Worm (Caenorhabditis elegans) whole organism, mixed stage, embryonic: Measurements from ENCODE around the gene C45G9.9.

ENCODE experiments used
- M03D4.4 ChIP-seq: sonication (generic microtip); optimal IDR thresholded peaks from 2 replicates; lab custom pipeline; 2017; ENCODE audit warnings: mild to moderate bottlenecking, missing genetic modification characterization, missing compliant biosample characterization
- bed-3 ChIP-seq: fragments of 200-800 bp; sonication (Bioruptor generic); optimal IDR thresholded peaks from 3 replicates; lab custom pipeline; 2018; ENCODE audit warnings: mild to moderate bottlenecking, missing genetic modification characterization, moderate library complexity, missing compliant biosample characterization
- blmp-1 ChIP-seq: fragments of 150-350 bp; optimal IDR thresholded peaks from 2 replicates; lab custom pipeline; 2014; ENCODE audit warnings: missing biosample characterization, missing genetic modification characterization
- ceh-39 ChIP-seq: fragments of 150-350 bp; optimal IDR thresholded peaks from 2 replicates; lab custom pipeline; 2014; ENCODE audit warnings: missing biosample characterization, missing genetic modification characterization
- ceh-43 ChIP-seq: fragments of 200-800 bp; sonication (Bioruptor generic); optimal IDR thresholded peaks from 2 replicates; lab custom pipeline; 2018; ENCODE audit warnings: mild to moderate bottlenecking, missing genetic modification characterization, moderate library complexity, missing compliant biosample characterization
- ceh-83 ChIP-seq: fragments of 200-800 bp; sonication (Bioruptor generic); optimal IDR thresholded peaks from 2 replicates; lab custom pipeline; 2018; ENCODE audit warnings: mild to moderate bottlenecking, missing genetic modification characterization, missing compliant biosample characterization
- ces-1 ChIP-seq: fragments of 150-350 bp; optimal IDR thresholded peaks from 2 replicates; lab custom pipeline; 2014; ENCODE audit warnings: missing biosample characterization, missing genetic modification reagents, missing genetic modification characterization
- cnd-1 ChIP-seq: fragments of 200-800 bp; sonication (Bioruptor generic); optimal IDR thresholded peaks from 2 replicates; lab custom pipeline; 2018; ENCODE audit warnings: mild to moderate bottlenecking, missing genetic modification characterization, missing compliant biosample characterization
- drap-1 ChIP-seq: fragments of 200-800 bp; sonication (Bioruptor generic); optimal IDR thresholded peaks from 3 replicates; lab custom pipeline; 2018; ENCODE audit warnings: mild to moderate bottlenecking, missing genetic modification characterization, missing compliant biosample characterization
- elt-1 ChIP-seq: sonication (generic microtip); optimal IDR thresholded peaks from 2 replicates; lab custom pipeline; 2017; ENCODE audit warnings: missing genetic modification characterization, mild to moderate bottlenecking, missing compliant biosample characterization, antibody characterized with exemption, moderate library complexity, borderline replicate concordance; ENCODE audit not compliant: insufficient read depth
- elt-3 ChIP-seq: fragments of 150-350 bp; optimal IDR thresholded peaks from 2 replicates; lab custom pipeline; 2014; ENCODE audit warnings: missing biosample characterization, missing genetic modification characterization
- flh-1 ChIP-seq: fragments of 200-800 bp; sonication (Bioruptor generic); optimal IDR thresholded peaks from 2 replicates; lab custom pipeline; 2018; ENCODE audit warnings: mild to moderate bottlenecking, missing genetic modification characterization, moderate library complexity, missing compliant biosample characterization
- ham-2 ChIP-seq: fragments of 200-800 bp; sonication (Bioruptor generic); optimal IDR thresholded peaks from 2 replicates; lab custom pipeline; 2018; ENCODE audit warnings: mild to moderate bottlenecking, missing genetic modification characterization, missing compliant biosample characterization
- hlh-1 ChIP-seq: fragments of 150-350 bp; optimal IDR thresholded peaks from 2 replicates; lab custom pipeline; 2014; ENCODE audit warnings: missing biosample characterization, missing genetic modification reagents, missing genetic modification characterization
- lin-13 ChIP-seq: fragments of 150-350 bp; optimal IDR thresholded peaks from 2 replicates; lab custom pipeline; 2014; ENCODE audit warnings: missing biosample characterization, missing genetic modification characterization
- lin-32 ChIP-seq: fragments of 200-800 bp; sonication (Bioruptor generic); optimal IDR thresholded peaks from 2 replicates; lab custom pipeline; 2018; ENCODE audit warnings: mild to moderate bottlenecking, missing genetic modification characterization, missing compliant biosample characterization
- lsy-2 ChIP-seq: fragments of 150-350 bp; optimal IDR thresholded peaks from 2 replicates; lab custom pipeline; 2014; ENCODE audit warnings: missing biosample characterization, missing genetic modification characterization
- mab-5 ChIP-seq: fragments of 150-350 bp; optimal IDR thresholded peaks from 2 replicates; lab custom pipeline; 2014; ENCODE audit warnings: missing biosample characterization, missing genetic modification characterization
- mep-1 ChIP-seq: fragments of 150-350 bp; optimal IDR thresholded peaks from 2 replicates; lab custom pipeline; 2017; ENCODE audit warnings: missing biosample characterization, missing genetic modification reagents, missing genetic modification characterization, inconsistent platforms
- mls-2 ChIP-seq: sonication (generic microtip); optimal IDR thresholded peaks from 2 replicates; lab custom pipeline; 2016; ENCODE audit warnings: mild to moderate bottlenecking, missing genetic modification characterization, moderate library complexity, missing compliant biosample characterization
- nhr-12 ChIP-seq: fragments of 150-350 bp; optimal IDR thresholded peaks from 2 replicates; lab custom pipeline; 2014; ENCODE audit warnings: missing biosample characterization, missing genetic modification characterization
- nhr-2 ChIP-seq: fragments of 150-350 bp; optimal IDR thresholded peaks from 2 replicates; lab custom pipeline; 2014; ENCODE audit warnings: missing biosample characterization, missing genetic modification characterization
- nhr-237 ChIP-seq: fragments of 150-350 bp; optimal IDR thresholded peaks from 2 replicates; lab custom pipeline; 2014; ENCODE audit warnings: missing biosample characterization, missing genetic modification characterization
- nhr-28 ChIP-seq: fragments of 150-350 bp; optimal IDR thresholded peaks from 2 replicates; lab custom pipeline; 2014; ENCODE audit warnings: missing biosample characterization, missing genetic modification characterization
- nhr-76 ChIP-seq: sonication (generic microtip); optimal IDR thresholded peaks from 2 replicates; lab custom pipeline; 2017; ENCODE audit warnings: missing biosample characterization, missing genetic modification characterization
- pha-4 ChIP-seq: fragments of 150-350 bp; optimal IDR thresholded peaks from 2 replicates; lab custom pipeline; 2018; ENCODE audit warnings: missing biosample characterization, missing genetic modification reagents, missing genetic modification characterization
- sem-2 ChIP-seq: fragments of 200-800 bp; sonication (Bioruptor generic); optimal IDR thresholded peaks from 2 replicates; lab custom pipeline; 2018; ENCODE audit warnings: mild to moderate bottlenecking, missing genetic modification characterization, missing compliant biosample characterization
- snpc-4 ChIP-seq: fragments of 150-350 bp; optimal IDR thresholded peaks from 2 replicates; lab custom pipeline; 2014; ENCODE audit warnings: missing biosample characterization, missing genetic modification characterization
- sptf-1 ChIP-seq: sonication (generic microtip); optimal IDR thresholded peaks from 2 replicates; lab custom pipeline; 2017; ENCODE audit warnings: mild to moderate bottlenecking, missing genetic modification characterization, moderate library complexity, missing compliant biosample characterization
- tbx-8 ChIP-seq: fragments of 200-800 bp; sonication (Bioruptor generic); optimal IDR thresholded peaks from 2 replicates; lab custom pipeline; 2018; ENCODE audit warnings: mild to moderate bottlenecking, missing genetic modification characterization, moderate library complexity, missing compliant biosample characterization
- unc-120 ChIP-seq: sonication (generic microtip); optimal IDR thresholded peaks from 2 replicates; lab custom pipeline; 2017; ENCODE audit warnings: missing genetic modification characterization, missing compliant biosample characterization; ENCODE audit not compliant: poor library complexity, severe bottlenecking
- unc-39 ChIP-seq: fragments of 150-350 bp; optimal IDR thresholded peaks from 2 replicates; lab custom pipeline; 2014; ENCODE audit warnings: missing biosample characterization, missing genetic modification characterization
- unc-62 ChIP-seq: fragments of 150-350 bp; optimal IDR thresholded peaks from 2 replicates; lab custom pipeline; 2014; ENCODE audit warnings: missing biosample characterization, missing genetic modification reagents, missing genetic modification characterization
- zip-8 ChIP-seq: fragments of 150-350 bp; optimal IDR thresholded peaks from 2 replicates; lab custom pipeline; 2014; ENCODE audit warnings: missing biosample characterization, missing genetic modification characterization
- ztf-11 ChIP-seq: fragments of 150-350 bp; optimal IDR thresholded peaks from 2 replicates; lab custom pipeline; 2014; ENCODE audit warnings: missing biosample characterization, missing genetic modification characterization

Gene C45G9.9

DNA sequence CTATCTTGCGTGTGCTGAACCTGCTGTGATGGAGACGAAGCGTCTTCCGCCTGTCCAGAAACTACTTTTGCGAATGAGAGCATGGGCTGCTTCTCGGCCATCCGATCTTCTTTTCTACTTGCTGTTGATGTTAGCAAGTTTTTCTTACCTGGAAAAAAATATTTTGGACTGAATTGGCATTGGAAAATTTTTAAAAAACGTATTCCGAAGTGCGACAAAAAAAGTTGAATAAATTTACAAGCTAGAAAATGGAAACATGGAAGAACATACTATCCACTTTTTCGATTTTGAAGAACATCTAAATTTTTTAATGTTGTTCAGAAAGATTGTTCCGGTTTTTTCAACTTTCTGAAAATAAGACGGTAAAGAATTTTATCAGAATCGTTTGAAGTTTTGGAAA is 38.1 kb downstream of the C45G9.9 start, which contains the start of gene larp-1:
TSS of gene larp-1 (minus strand) at position 101 of the 400 bp plus-strand sequence.
- TF ChIP-seq mls-2 (tag; lab: Kevin White, UChicago) (no peak), tbx-8 (no peak), elt-3 (tag; lab: Kevin White, UChicago) (no peak), ztf-11 (tag; lab: Kevin White, UChicago) (no peak), mep-1 (no peak), ces-1 (no peak), zip-8 (tag; lab: Kevin White, UChicago) (no peak), unc-62 (GFP tag; lab: Kevin White, UChicago) (no peak)

DNA sequence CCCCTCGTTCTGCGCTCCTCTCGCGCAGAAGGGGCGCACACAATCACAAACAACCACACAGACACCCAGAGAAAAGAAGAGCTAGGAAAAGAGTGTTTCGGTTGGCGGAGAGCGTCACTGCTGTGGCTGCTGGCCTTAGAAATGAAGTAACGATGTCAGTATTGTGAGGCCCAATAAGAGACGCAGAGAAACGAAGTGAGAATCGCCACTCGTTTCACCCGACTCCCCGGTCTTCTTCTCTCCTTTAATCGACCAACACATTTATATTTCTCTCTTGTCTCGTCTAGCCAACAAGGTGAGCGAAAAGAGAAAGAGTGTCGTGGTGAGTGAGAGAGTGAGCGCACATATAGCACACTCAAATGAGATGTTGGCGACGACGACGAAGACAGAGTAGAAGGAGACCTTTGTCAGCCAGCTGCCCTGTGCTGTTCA is 41.7 kb downstream of the C45G9.9 start:
- TF ChIP-seq unc-39 (tag; lab: Kevin White, UChicago) (no peak), M03D4.4 (peak; percentile 67), ham-2 (GFP tag; lab: Kevin White, UChicago) (peak; percentile 88), nhr-12 (no peak), sptf-1 (tag; lab: Kevin White, UChicago) (peak; percentile 52), unc-120 (tag; lab: Kevin White, UChicago) (peak; percentile 97), sem-2 (GFP tag; lab: Kevin White, UChicago) (no peak), tbx-8 (peak; percentile 7), mls-2 (tag; lab: Kevin White, UChicago) (peak; percentile 84), pha-4 (tag; lab: Kevin White, UChicago) (peak; percentile 47), nhr-2 (peak; percentile 61), mab-5 (tag; lab: Kevin White, UChicago) (no peak), ceh-83 (GFP tag; lab: Kevin White, UChicago) (no peak), zip-8 (tag; lab: Kevin White, UChicago) (peak; percentile 2), hlh-1 (tag; lab: Kevin White, UChicago) (peak; percentile 74), nhr-237 (tag; lab: Kevin White, UChicago) (peak; percentile 63), cnd-1 (tag; lab: Kevin White, UChicago) (peak; percentile 68), nhr-76 (no peak), flh-1 (GFP tag; lab: Kevin White, UChicago) (no peak), drap-1 (GFP tag; lab: Kevin White, UChicago) (peak; percentile 77), elt-3 (tag; lab: Kevin White, UChicago) (no peak), ceh-39 (tag; lab: Kevin White, UChicago) (peak; percentile 72), unc-62 (GFP tag; lab: Kevin White, UChicago) (peak; percentile 94), snpc-4 (tag; lab: Kevin White, UChicago) (no peak), bed-3 (no peak), lin-32 (GFP tag; lab: Kevin White, UChicago) (no peak), blmp-1 (peak; percentile 26), elt-1 (tag; lab: Kevin White, UChicago) (no peak), ztf-11 (tag; lab: Kevin White, UChicago) (peak; percentile 78), lin-13 (tag; lab: Kevin White, UChicago) (peak; percentile 16), ceh-43 (peak; percentile 3), mep-1 (peak; percentile 89), nhr-28 (tag; lab: Kevin White, UChicago) (no peak), lsy-2 (tag; lab: Kevin White, UChicago) (peak; percentile 69), ces-1 (peak; percentile 97)

DNA sequence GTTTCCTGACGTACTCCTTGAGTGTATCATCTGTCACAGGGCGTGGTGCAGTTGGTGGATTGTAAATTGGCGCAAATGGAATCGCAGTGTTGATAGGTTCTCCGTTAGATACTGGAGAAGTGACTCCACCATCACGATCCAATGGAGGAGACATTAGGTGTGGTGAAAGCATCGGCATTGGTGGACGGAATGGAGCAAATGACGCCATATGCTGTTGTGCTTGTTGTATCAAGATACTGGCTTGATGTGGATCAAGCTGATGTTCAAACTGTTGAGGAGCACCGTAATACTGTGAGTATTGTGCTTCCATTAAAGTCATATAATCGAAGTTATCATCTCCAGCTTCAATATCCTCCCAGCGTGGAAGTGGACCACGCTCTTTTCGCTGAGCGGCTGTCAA is 43.1 kb downstream of the C45G9.9 start:
- TF ChIP-seq nhr-237 (tag; lab: Kevin White, UChicago): no peak

DNA sequence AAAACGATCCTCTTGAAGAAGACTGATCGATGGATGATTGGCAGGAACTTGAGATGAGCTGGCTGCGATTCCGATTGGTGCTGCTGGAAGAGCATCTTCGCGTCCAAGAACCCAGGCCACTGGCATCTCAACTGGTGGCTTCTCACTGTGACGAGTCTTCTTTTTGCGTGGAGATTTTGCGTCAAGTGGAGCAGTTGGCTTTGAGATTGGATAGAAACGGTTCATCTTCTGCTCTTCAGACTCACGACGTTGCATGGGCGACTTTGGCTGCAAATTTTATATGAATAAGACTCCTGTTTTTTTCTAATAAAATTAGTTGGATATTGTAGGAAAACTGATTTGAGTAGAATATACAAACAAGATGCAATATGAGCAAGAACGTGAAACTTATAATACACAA is 44.9 kb downstream of the C45G9.9 start:
- TF ChIP-seq sptf-1 (tag; lab: Kevin White, UChicago): no peak
- no peak for TF ChIP-seq nhr-28 (tag; lab: Kevin White, UChicago)
- TF ChIP-seq ham-2 (GFP tag; lab: Kevin White, UChicago): no peak
- no peak for TF ChIP-seq M03D4.4
- TF ChIP-seq mab-5 (tag; lab: Kevin White, UChicago): no peak
- no peak for TF ChIP-seq drap-1 (GFP tag; lab: Kevin White, UChicago)
- no peak for TF ChIP-seq nhr-12
- TF ChIP-seq ceh-83 (GFP tag; lab: Kevin White, UChicago): no peak
- no peak for TF ChIP-seq lin-32 (GFP tag; lab: Kevin White, UChicago)
- TF ChIP-seq lin-13 (tag; lab: Kevin White, UChicago): no peak
- TF ChIP-seq bed-3: no peak
- TF ChIP-seq lsy-2 (tag; lab: Kevin White, UChicago): no peak
- no peak for TF ChIP-seq mep-1
- no peak for TF ChIP-seq blmp-1
- TF ChIP-seq elt-3 (tag; lab: Kevin White, UChicago): no peak
- no peak for TF ChIP-seq zip-8 (tag; lab: Kevin White, UChicago)
- no peak for TF ChIP-seq nhr-2
